Worm (Caenorhabditis elegans) whole organism, mixed stage, embryonic: ENCODE results near the gene nsph-1.1.

Source experiments
- M03D4.4 ChIP-seq: sonication (generic microtip); optimal IDR thresholded peaks from 2 replicates; lab custom pipeline; 2017; ENCODE audit warnings: mild to moderate bottlenecking, missing genetic modification characterization, missing compliant biosample characterization
- blmp-1 ChIP-seq: fragments of 150-350 bp; optimal IDR thresholded peaks from 2 replicates; lab custom pipeline; 2014; ENCODE audit warnings: missing biosample characterization, missing genetic modification characterization
- ces-1 ChIP-seq: fragments of 150-350 bp; optimal IDR thresholded peaks from 2 replicates; lab custom pipeline; 2014; ENCODE audit warnings: missing biosample characterization, missing genetic modification reagents, missing genetic modification characterization
- cnd-1 ChIP-seq: fragments of 200-800 bp; sonication (Bioruptor generic); optimal IDR thresholded peaks from 2 replicates; lab custom pipeline; 2018; ENCODE audit warnings: mild to moderate bottlenecking, missing genetic modification characterization, missing compliant biosample characterization
- drap-1 ChIP-seq: fragments of 200-800 bp; sonication (Bioruptor generic); optimal IDR thresholded peaks from 3 replicates; lab custom pipeline; 2018; ENCODE audit warnings: mild to moderate bottlenecking, missing genetic modification characterization, missing compliant biosample characterization
- elt-1 ChIP-seq: sonication (generic microtip); optimal IDR thresholded peaks from 2 replicates; lab custom pipeline; 2017; ENCODE audit warnings: missing genetic modification characterization, mild to moderate bottlenecking, missing compliant biosample characterization, antibody characterized with exemption, moderate library complexity, borderline replicate concordance; ENCODE audit not compliant: insufficient read depth
- lin-13 ChIP-seq: fragments of 150-350 bp; optimal IDR thresholded peaks from 2 replicates; lab custom pipeline; 2014; ENCODE audit warnings: missing biosample characterization, missing genetic modification characterization
- nhr-28 ChIP-seq: fragments of 150-350 bp; optimal IDR thresholded peaks from 2 replicates; lab custom pipeline; 2014; ENCODE audit warnings: missing biosample characterization, missing genetic modification characterization
- pha-4 ChIP-seq: fragments of 150-350 bp; optimal IDR thresholded peaks from 2 replicates; lab custom pipeline; 2018; ENCODE audit warnings: missing biosample characterization, missing genetic modification reagents, missing genetic modification characterization
- snpc-4 ChIP-seq: fragments of 150-350 bp; optimal IDR thresholded peaks from 2 replicates; lab custom pipeline; 2014; ENCODE audit warnings: missing biosample characterization, missing genetic modification characterization
- sptf-1 ChIP-seq: sonication (generic microtip); optimal IDR thresholded peaks from 2 replicates; lab custom pipeline; 2017; ENCODE audit warnings: mild to moderate bottlenecking, missing genetic modification characterization, moderate library complexity, missing compliant biosample characterization
- unc-39 ChIP-seq: fragments of 150-350 bp; optimal IDR thresholded peaks from 2 replicates; lab custom pipeline; 2014; ENCODE audit warnings: missing biosample characterization, missing genetic modification characterization
- unc-62 ChIP-seq: fragments of 150-350 bp; optimal IDR thresholded peaks from 2 replicates; lab custom pipeline; 2014; ENCODE audit warnings: missing biosample characterization, missing genetic modification reagents, missing genetic modification characterization
- zip-8 ChIP-seq: fragments of 150-350 bp; optimal IDR thresholded peaks from 2 replicates; lab custom pipeline; 2014; ENCODE audit warnings: missing biosample characterization, missing genetic modification characterization

DNA sequence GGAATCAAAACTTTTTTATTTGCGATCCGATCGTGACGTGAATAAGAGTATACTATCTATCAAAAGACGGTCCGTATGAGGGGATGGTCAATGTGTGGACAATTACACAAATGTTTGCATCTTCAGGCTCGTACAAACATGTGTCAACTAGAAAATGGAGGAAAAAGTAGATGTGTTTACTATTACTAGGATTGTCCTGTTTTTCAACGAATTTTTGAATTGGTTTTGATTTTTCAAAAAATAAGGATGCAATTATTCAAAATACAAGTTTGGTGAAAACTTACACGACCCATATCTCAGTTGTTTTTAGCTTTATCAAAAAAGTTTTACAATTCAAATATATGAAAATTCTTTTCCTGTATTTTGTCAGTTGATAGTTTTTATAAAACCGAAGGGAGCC, 11.3 kb upstream of the nsph-1.1 start, which contains the start of gene K08F8.7:
- TF ChIP-seq unc-39 (no peak), drap-1 (no peak), elt-1 (tag; lab: Kevin White, UChicago) (no peak), snpc-4 (no peak), lin-13 (tag; lab: Kevin White, UChicago) (no peak), nhr-28 (tag; lab: Kevin White, UChicago) (no peak), unc-62 (GFP tag; lab: Kevin White, UChicago) (no peak), M03D4.4 (tag; lab: Kevin White, UChicago) (no peak), ces-1 (no peak), zip-8 (no peak), sptf-1 (no peak), cnd-1 (tag; lab: Kevin White, UChicago) (no peak), blmp-1 (tag; lab: Kevin White, UChicago) (no peak), pha-4 (tag; lab: Kevin White, UChicago) (no peak)
